Worm (Caenorhabditis elegans) whole organism, L4/young adult: ENCODE data around the gene dohh-1.

Experiments used
- W03F9.2 ChIP-seq: fragments of 150-350 bp; optimal IDR thresholded peaks from 2 replicates; lab custom pipeline; 2014; ENCODE audit warnings: missing biosample characterization, missing genetic modification characterization
- dao-5 ChIP-seq: sonication (generic microtip); optimal IDR thresholded peaks from 2 replicates; lab custom pipeline; 2016; ENCODE audit warnings: missing genotype, missing genetic modification characterization, moderate library complexity, missing compliant biosample characterization
- him-1 ChIP-seq: sonication (generic microtip); optimal IDR thresholded peaks from 2 replicates; lab custom pipeline; 2016; ENCODE audit warnings: missing genotype, missing genetic modification reagents, missing genetic modification characterization, missing compliant biosample characterization

DNA sequence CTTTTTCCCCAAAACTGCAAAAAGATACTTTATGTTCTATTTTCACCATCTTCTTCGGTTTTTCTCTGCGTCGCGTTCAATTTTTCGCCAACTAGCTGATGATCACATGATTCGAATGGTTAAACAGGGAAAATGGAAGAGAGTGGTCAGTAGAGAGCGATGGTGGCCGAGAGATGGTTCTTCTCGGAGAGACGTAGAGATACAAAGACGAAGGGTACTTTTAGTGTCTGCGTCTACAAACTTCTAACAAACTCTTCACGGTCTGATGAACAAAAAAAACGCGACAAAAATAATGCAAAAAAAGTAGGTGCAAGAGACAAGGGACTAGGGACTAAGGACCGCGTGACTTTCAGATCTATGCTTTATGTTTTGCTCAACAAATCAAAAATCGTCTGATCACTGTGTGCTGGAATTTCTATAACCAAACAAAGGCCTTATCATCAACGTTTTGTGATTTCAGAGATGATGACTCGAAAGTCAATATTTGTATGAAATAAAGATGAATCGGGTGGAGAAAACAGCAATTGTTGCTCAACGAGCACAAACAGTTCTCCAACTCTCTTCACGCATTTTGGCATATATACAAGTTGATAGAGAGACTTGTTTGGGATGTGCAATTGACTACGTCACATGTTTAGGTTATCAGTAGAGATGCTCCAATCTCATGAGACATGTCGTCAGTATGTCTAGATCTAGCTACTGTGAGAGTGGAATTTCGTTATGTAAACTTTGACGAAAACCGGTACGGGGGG lies 27.6 kb upstream of the dohh-1 start:
- no peak for TF ChIP-seq dao-5 (tag; lab: Kevin White, UChicago)
- peak; percentile 84 for TF ChIP-seq him-1
- peak; percentile 81 for TF ChIP-seq W03F9.2
